Fruit fly (Drosophila melanogaster): ENCODE results near the gene Cp18.

Gene Cp18

DNA sequence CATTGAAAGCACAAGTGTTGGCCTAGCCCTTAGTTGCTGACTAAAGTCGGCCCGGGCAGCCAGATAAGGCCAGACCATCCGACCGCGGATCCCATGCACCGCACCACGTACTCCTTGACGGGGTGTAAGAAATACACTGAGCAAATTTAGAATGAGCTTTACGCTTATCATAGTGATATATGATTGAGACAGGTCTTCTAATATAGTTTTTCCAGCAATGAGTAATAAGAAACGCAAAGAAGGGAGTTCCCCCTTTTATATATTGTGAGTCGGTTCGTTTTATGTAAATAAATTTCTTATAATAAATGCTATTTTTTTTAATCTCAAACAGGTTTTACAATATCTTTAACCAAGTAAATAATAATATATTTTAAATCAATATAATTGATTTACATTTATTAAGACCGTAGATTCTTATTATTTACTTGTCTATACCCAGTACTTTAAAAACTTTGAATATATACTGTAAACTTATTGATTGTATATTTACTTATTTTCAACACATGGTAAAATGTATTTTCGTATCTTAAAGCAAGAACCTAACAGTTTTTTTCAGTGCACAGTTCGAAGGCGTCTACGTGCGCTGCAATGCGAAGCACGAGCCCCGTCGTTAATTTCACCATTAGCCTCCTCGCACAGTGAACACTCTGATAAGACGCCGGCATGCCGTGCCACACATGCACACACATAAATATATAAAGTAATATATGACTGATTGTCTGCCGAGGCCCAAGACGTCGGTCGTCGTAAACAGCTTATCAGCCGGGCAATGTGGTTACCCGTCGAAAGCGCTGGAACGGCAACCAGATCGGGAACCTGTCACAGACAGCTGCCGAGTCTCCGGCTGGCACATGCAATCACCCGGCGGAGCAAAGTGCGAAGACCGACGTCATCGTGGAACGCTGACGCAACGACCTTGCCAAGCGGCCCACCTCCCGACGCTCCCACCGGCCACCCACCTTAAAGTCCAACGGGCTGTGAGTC, 34.4 kb upstream of the Cp18 start:
- no peak for TF ChIP-seq pan (optimal IDR thresholded peaks at IDR 0.05)
- TF ChIP-seq EcR (GFP tag; optimal IDR thresholded peaks at IDR 0.05): no peak
- no peak for TF ChIP-seq usp (GFP tag; optimal IDR thresholded peaks at IDR 0.05)
- no peak for TF ChIP-seq psq (optimal IDR thresholded peaks at IDR 0.05)
- TF ChIP-seq CG8478 (optimal IDR thresholded peaks at IDR 0.05): no peak
- TF ChIP-seq Dll (optimal IDR thresholded peaks at IDR 0.05): no peak

DNA sequence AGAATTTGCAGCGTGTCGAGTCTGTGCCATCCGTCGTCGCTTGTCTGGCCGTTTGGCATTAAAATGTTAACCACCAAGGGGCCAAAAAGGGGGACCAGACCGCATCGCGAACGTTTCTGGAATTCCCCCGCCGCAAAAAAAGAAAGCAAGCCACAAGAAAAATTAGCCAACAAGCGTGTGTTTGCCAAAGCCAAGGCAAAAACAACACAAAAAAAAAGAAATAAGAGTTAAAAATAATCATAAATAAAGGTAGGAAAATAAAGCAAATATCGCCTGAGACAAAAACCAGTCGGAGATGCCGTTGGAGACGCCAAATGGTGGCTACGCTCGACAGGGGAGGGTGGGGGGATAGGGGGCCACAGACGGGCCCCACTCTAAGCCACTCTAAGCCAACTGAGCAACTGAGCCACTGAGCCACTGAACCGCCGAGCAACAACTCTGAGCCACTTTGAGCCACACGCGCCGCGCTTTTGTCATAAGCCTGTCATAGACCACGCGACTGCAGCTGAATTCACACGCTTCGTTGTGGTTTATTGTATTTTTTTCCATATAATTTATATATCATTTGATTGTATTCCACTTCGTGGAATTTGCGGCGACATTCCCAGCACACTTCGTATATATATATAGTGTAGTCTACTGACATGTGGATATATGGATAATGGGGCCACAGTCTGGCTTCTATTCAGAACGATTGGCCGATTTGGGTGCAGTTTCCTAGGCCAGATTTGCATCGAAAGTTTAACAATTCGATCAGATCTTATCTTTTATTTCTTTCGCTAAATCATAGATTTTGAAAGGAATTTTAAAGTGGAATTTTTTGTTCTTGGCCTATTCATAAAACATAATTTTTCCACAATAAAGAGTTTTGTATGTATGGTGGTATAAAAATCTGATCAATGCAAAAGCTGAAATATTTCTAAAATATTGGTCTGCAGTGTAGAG, 32.8 kb upstream of the Cp18 start:
- TF ChIP-seq pan (optimal IDR thresholded peaks at IDR 0.05) (no peak), CG8478 (optimal IDR thresholded peaks at IDR 0.05) (no peak), usp (GFP tag; optimal IDR thresholded peaks at IDR 0.05) (no peak), Dll (optimal IDR thresholded peaks at IDR 0.05) (no peak), EcR (GFP tag; optimal IDR thresholded peaks at IDR 0.05) (no peak), psq (optimal IDR thresholded peaks at IDR 0.05) (no peak)

DNA sequence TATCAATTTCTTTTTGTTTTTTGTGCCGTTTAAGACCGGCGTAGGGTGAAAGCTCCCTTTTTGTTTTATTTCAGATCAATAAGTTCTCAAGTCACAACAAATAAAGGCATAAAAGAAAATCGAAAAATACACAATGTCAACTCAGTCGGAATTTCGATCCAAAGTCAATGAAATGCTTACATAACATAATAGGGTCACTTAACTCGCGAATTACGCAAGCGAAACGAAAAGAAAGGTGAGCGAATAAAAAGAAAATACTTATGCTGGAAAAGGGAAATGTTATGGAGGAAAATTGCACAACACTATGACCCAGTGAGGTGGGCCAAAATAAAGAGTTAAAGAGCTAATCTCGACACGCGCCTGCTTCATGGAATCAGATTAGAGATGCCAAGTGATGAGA, 30.6 kb upstream of the Cp18 start:
- TF ChIP-seq psq (optimal IDR thresholded peaks at IDR 0.05) (no peak), pan (optimal IDR thresholded peaks at IDR 0.05) (no peak), EcR (GFP tag; optimal IDR thresholded peaks at IDR 0.05) (no peak), CG8478 (optimal IDR thresholded peaks at IDR 0.05) (no peak), usp (GFP tag; optimal IDR thresholded peaks at IDR 0.05) (no peak), Dll (optimal IDR thresholded peaks at IDR 0.05) (no peak)

DNA sequence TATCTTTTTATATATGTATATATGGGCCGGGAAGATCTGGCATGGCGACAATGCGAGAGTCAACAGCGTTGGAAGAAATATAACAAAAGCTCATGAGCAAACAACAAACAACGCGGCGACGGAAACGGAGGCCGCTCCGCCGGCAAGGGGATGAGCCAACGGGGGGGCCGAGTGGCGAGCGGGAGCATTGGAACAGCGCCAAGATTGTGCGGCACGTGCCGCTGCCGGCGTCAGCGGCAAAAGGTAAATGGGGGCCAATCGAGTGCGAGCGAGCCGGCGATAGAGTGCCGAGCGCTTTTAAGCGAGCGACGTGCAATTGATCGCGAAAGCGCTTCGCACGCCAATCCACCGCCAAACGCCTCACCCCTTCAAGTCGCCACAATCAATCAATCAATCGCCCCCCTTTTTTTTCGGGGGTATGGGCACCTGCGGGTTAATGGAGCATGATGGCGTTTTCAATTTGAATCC, 30.1 kb upstream of the Cp18 start:
- TF ChIP-seq EcR (GFP tag; optimal IDR thresholded peaks at IDR 0.05) (peak; percentile 1 to 30), psq (optimal IDR thresholded peaks at IDR 0.05) (no peak), usp (GFP tag; optimal IDR thresholded peaks at IDR 0.05) (no peak)

DNA sequence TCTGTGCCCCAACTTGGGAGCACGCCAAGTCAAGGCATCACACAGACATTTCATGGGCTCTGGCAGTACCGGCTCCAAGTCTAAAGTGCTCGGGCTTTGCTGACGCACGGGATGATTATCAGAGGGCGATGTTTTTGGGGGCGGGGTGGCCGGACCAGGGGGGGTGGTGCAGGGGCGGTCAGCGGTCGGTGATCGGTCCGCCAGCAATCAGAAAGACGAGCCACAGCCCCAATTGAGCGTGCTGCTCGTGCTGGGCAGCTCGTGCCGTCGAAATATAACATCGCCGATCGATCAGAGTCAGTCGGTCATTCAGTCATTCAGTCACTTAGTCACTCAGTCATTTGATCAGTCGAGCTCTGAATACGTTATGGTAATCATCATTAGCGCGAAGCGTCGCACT, 28.7 kb upstream of the Cp18 start:
- TF ChIP-seq CG8478 (optimal IDR thresholded peaks at IDR 0.05): no peak
- TF ChIP-seq usp (GFP tag; optimal IDR thresholded peaks at IDR 0.05): no peak
- no peak for TF ChIP-seq pan (optimal IDR thresholded peaks at IDR 0.05)
- no peak for TF ChIP-seq psq (optimal IDR thresholded peaks at IDR 0.05)
- TF ChIP-seq Dll (optimal IDR thresholded peaks at IDR 0.05): no peak
- TF ChIP-seq EcR (GFP tag; optimal IDR thresholded peaks at IDR 0.05): no peak

DNA sequence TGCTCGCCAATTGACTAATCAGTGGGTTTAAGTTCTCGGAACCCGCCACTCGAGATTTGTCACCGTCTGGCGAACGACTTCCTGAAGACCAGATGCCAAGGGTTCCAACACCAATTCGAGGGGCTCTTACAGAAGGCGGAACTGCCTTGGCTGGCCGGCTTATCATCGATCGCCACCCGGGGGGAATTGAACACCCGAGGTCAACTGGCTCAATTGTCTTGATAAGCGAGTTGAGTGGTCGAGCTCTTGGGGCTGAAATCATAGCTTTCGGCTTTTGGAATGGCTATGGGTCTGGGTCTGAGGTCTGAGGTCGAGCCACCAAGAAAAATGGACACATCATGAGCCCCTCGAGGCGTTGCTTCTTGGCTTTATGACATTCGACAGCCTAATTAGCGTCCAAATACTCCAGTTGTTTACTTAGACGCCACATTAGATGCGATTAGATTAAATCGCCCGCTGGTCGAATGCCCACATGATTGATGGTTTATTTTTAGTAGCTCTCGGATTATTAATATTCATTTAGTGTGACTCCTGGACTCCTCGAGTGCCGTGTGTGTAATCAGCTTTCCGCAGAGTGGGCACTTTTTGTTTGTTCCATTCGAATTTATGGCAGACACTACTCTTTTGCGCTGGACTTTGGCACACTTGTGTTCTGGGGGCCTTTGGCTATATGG, 28.0 kb upstream of the Cp18 start:
- no peak for TF ChIP-seq pan (optimal IDR thresholded peaks at IDR 0.05)
- TF ChIP-seq psq (optimal IDR thresholded peaks at IDR 0.05): no peak
- no peak for TF ChIP-seq usp (GFP tag; optimal IDR thresholded peaks at IDR 0.05)
- no peak for TF ChIP-seq CG8478 (optimal IDR thresholded peaks at IDR 0.05)
- no peak for TF ChIP-seq EcR (GFP tag; optimal IDR thresholded peaks at IDR 0.05)
- TF ChIP-seq Dll (optimal IDR thresholded peaks at IDR 0.05): no peak

DNA sequence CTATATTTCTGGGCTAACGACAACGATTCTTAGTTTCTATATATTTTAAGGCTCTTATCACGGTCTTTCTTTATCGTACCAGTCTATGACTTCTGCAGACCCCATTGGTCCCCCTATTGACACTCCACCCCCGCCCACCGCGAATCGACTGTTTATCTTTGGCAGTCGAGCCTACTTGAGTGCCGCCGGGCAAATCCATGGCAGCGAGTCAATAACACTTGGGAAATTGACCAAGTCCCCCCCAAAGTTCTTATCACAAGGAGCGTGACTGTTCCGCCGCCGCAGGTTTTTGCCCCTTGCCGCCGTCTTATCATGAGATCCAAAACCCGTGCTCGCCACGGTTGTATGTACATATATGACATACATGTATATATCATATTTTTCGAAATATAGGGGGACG, 27.0 kb upstream of the Cp18 start:
- TF ChIP-seq pan (optimal IDR thresholded peaks at IDR 0.05) (no peak), EcR (GFP tag; optimal IDR thresholded peaks at IDR 0.05) (peak in 1 of 2 experiments; percentile 56), CG8478 (optimal IDR thresholded peaks at IDR 0.05) (no peak)

DNA sequence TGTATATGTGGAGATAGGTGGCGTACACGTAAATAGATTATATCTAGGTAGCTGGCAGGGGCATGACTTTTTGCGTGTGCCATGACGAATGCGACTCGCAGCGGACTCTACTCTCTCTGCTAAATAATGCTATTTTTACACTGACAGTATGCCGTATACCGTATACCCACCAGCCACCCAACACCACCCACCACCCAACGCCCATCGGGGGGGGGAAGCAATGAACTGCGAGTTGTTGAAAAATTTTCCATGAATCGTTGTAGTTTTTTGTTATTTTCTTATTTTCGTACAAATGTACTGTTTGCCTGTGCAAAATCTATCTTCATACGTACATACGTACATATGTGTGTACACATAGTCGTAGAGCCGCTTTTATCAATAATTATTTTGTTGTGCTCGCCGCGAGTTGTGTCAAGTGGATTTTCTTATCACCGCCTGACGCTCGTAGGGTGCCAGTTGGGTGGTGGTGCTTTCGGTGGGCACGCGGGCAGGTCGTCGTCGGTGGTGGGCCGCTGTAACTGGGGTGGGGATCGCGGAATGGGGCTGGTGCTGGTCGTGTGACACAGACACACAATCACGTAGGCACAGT, 26.4 kb upstream of the Cp18 start:
- TF ChIP-seq psq (optimal IDR thresholded peaks at IDR 0.05) (no peak), EcR (GFP tag; optimal IDR thresholded peaks at IDR 0.05) (peak in 1 of 2 experiments; percentile 23)

DNA sequence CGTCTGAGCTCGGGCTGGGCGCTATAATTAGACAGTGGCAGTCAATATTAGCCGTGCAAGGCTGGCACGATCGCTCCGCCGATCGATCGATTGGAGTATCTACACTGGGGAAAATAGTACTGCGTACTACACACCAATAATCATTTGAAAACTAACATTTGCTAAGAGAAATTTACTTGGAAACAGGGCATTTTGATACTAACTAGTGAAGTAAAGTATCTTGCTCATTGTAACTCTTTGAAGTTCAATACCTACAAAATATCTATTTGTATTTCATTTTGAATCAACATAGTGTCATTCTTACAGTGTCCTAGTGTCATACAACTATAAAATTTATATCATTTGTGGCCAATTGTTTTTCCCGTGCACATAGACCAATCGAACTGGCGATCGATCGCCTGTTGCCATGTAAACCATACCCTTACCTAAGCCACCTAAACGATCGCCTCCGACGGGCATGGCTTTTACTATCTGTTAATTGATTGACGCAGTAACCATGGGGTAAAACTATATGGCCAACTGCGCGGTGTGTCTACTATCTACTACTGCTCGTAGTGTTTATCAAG, 25.9 kb upstream of the Cp18 start:
- no peak for TF ChIP-seq psq (optimal IDR thresholded peaks at IDR 0.05)
- no peak for TF ChIP-seq CG8478 (optimal IDR thresholded peaks at IDR 0.05)
- no peak for TF ChIP-seq usp (GFP tag; optimal IDR thresholded peaks at IDR 0.05)
- TF ChIP-seq Dll (optimal IDR thresholded peaks at IDR 0.05): no peak
- no peak for TF ChIP-seq EcR (GFP tag; optimal IDR thresholded peaks at IDR 0.05)
- no peak for TF ChIP-seq pan (optimal IDR thresholded peaks at IDR 0.05)

DNA sequence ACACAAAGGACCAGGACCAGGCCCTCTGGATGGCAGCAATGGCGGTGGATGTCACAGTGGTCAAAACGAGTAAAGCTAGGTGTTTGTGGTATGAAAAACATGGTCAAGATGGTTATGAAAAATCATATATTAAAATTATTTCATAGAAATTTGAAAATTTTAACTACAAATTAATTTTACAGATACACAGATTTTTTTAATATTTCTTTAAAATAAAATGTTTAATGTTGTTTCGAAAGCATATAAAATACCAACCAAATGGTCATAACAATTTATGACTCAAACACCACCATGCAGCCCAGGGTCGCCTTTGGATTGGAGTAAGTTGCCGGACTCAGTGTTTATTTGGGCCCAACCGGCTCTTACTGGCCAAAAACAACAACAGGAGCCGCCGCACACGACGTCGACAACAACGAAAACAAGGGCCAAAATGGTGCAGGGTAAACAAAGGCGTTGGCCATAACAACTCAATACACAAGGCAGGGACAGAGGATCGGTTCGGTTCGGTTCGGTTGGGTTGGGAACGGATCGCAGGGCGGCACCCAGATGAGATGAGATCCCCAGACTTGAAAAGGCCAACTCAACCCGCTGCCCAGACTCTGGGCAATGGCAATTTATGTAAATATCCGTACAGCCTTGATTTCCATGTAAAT, 24.8 kb upstream of the Cp18 start:
- TF ChIP-seq pan (optimal IDR thresholded peaks at IDR 0.05) (peak; percentile 13), EcR (GFP tag; optimal IDR thresholded peaks at IDR 0.05) (no peak)

DNA sequence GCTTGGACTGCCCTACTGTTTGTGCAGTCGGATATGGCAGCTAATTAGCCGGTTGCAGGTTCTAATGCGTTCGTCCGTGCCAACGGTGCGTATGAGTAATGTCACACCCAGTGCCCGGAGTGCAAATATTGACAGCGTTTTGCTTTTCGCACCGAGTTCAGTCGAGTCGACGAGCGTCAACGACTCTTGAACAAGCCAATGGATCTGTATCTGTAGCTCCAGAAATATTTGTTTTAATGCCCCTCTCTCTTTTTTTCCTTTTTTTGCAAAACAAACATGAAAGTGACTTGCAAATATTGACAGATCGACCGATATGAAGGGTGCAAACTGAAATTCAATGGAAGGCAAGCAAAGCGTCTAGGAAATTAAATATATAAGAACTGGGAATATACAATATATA, 24.1 kb upstream of the Cp18 start:
- TF ChIP-seq CG8478 (optimal IDR thresholded peaks at IDR 0.05): no peak
- TF ChIP-seq Dll (optimal IDR thresholded peaks at IDR 0.05): no peak
